Worm (Caenorhabditis elegans) whole organism, early embryonic: ENCODE results near the gene nrps-1.

Source experiments
- ama-1 ChIP-seq: fragments of 150-350 bp; optimal IDR thresholded peaks from 2 replicates; lab custom pipeline; 2014
- flt-1 ChIP-seq: fragments of 200-800 bp; sonication (Bioruptor generic); IDR thresholded peaks from 2 replicates; pipeline ENCODE4 v1.3.6; 2022; ENCODE audit warnings: missing genetic modification characterization, missing compliant biosample characterization
- hmbx-1 ChIP-seq: sonication (generic microtip); optimal IDR thresholded peaks from 2 replicates; lab custom pipeline; 2016; ENCODE audit warnings: mild to moderate bottlenecking, missing genetic modification characterization, missing compliant biosample characterization
- hnd-1 ChIP-seq: sonication (generic microtip); optimal IDR thresholded peaks from 2 replicates; lab custom pipeline; 2016; ENCODE audit warnings: missing genetic modification characterization, missing compliant biosample characterization
- sea-1 ChIP-seq: fragments of 200-800 bp; sonication (Bioruptor generic); conservative IDR thresholded peaks from 2 replicates; pipeline ENCODE4 v1.3.6; 2022; ENCODE audit warnings: missing genetic modification characterization, missing compliant biosample characterization

DNA sequence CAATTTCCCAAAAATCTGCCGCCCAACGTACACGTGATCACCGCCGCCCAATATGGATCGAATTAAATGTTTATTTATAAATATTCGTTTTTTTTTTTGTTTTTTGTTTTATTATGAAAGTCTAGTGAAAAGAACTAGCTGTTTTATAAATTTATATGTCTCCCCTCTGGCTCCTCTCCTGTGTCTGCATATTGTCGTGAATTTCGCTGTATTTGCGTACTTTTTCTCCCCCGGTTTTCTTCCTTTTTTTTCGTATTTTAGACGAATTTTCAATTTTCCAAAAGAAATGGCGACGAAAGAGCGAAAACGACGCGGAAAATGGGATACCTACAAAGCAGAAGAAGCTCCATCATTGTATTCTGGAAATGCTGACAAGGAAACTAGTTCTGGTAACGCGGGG is 8.1 kb upstream of the nrps-1 start, which contains the start of gene xpb-1:
- no peak for TF ChIP-seq ama-1 (lab: Kevin White, UChicago)
- TF ChIP-seq sea-1, result no peak
- TF ChIP-seq hnd-1 (tag; lab: Kevin White, UChicago), result no peak
- no peak for TF ChIP-seq hmbx-1
- no peak for TF ChIP-seq flt-1
